Fruit fly (Drosophila melanogaster): ENCODE results near the gene Pde9.

dm6 chrX:12927612-12928011 is 30.5 kb upstream of the Pde9 start:
- TF ChIP-seq CG14711 (tag; optimal IDR thresholded peaks at IDR 0.05) = no peak
- no peak for TF ChIP-seq pad (GFP tag; optimal IDR thresholded peaks at IDR 0.05)
- no peak for TF ChIP-seq CG11617 (GFP tag; optimal IDR thresholded peaks at IDR 0.05)
- no peak for TF ChIP-seq CG7101 (tag; optimal IDR thresholded peaks at IDR 0.05)
- TF ChIP-seq CG1620 (GFP tag; optimal IDR thresholded peaks at IDR 0.05) = no peak

Data from whole organism, adult.